Worm (Caenorhabditis elegans): ENCODE data around the gene rde-11.

DNA sequence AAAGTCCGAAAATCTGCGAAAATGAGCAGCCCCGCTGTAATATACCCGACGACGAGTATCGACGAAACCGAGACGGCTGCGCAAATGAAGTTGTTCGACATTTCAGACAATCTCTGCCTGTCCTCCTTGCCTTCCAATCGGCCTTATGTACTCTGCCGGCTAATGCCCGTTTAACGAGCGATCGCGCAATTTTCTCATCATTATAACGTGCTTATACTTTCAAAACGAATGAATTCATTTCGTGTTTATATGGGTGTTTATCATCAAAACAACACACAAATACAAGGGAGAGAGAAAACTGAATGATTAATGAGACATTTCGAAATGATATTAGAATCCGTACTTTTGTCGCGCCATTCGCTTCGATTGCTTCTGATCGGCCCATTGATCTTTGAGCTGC lies 14.0 kb upstream of the rde-11 start, which contains the start of gene col-132:
- TF ChIP-seq mbf-1 (tag; optimal IDR thresholded peaks at IDR 0.05) (no peak), crh-2 (tag; optimal IDR thresholded peaks at IDR 0.05) (no peak), aly-2 (tag; optimal IDR thresholded peaks at IDR 0.05) (no peak), dmd-4 (tag; optimal IDR thresholded peaks at IDR 0.05) (no peak), nhr-23 (tag; optimal IDR thresholded peaks at IDR 0.05) (no peak), nhr-6 (tag; optimal IDR thresholded peaks at IDR 0.05) (no peak), nhr-237 (tag; optimal IDR thresholded peaks at IDR 0.05) (no peak), ZK546.5 (tag; optimal IDR thresholded peaks at IDR 0.05) (no peak), lin-39 (tag; optimal IDR thresholded peaks at IDR 0.05) (no peak)
